Fruit fly (Drosophila melanogaster): ENCODE results near the gene CG11322.
A peak's percentile ranks its signal among the peaks of the same experiment; 100 is the strongest.

CG11322 gene

DNA sequence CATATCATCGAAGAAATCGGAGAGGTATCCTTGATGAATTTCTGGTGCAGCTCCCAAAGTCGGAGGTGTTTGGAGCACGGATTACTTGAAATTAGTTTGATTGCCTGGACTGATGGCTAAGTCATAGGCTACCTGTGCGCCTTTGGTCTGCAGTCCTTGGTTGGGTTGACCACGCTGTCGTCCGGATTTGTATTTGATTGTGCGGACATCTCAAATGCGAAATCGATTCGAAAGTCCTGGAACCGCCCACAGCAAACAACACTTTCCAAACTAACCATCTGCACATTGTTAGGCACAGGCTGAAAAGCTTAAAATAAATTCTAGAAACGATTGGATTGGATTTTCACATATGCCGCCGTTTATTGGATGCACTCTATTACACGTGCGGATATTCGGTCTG is at the start of gene CG11322:
CG11322 (minus strand) TSS at position 101 of the 400 bp plus-strand sequence.
- TF ChIP-seq ewg (GFP tag; optimal IDR thresholded peaks at IDR 0.05) (no peak), CG13624 (GFP tag; optimal IDR thresholded peaks at IDR 0.05) (no peak), Kr (GFP tag; optimal IDR thresholded peaks at IDR 0.05) (no peak), CG31388 (GFP tag; optimal IDR thresholded peaks at IDR 0.05) (no peak), CG2116 (GFP tag; optimal IDR thresholded peaks at IDR 0.05) (no peak), br (optimal IDR thresholded peaks at IDR 0.05) (no peak), PHDP (tag; optimal IDR thresholded peaks at IDR 0.05) (no peak), Fer2 (tag; optimal IDR thresholded peaks at IDR 0.05) (no peak), CG13123 (GFP tag; optimal IDR thresholded peaks at IDR 0.05) (no peak), ato (GFP tag; IDR thresholded peaks at IDR 0.05; ENCODE audit: partially characterized antibody) (no peak), CG4424 (GFP tag; optimal IDR thresholded peaks at IDR 0.05) (no peak), CG4707 (GFP tag; optimal IDR thresholded peaks at IDR 0.05) (no peak), crol (GFP tag; IDR thresholded peaks at IDR 0.05) (no peak), rib (GFP tag; IDR thresholded peaks at IDR 0.05) (no peak), Taf1 (GFP tag; IDR thresholded peaks at IDR 0.05) (no peak), Ada2b (GFP tag; IDR thresholded peaks at IDR 0.05) (no peak), CG10366 (GFP tag; IDR thresholded peaks at IDR 0.05) (no peak), CrebB (tag; optimal IDR thresholded peaks at IDR 0.05) (no peak), CG14050 (GFP tag; IDR thresholded peaks at IDR 0.05) (no peak)

DNA sequence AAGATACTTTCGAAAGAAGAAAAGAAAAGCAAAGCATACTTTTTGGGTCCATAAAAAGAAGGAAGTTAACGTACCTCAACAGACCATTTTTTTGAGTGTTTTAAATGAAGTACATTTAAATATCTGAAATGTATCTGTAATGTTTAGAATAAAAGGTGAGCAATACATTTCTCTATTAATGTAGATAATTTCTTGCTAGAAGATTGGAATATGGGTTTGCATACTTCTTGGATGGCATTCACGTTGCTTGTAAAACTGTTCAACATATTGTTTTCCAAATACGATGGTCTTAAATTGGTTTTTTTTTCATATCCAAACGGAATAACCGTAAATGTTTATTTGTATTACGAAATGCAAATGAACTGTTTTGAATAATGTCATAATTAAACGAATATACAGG is 46.4 kb upstream of the CG11322 start, which contains the start of gene CG17375:
CG17375 (minus strand) TSS at position 10 of the 400 bp plus-strand sequence.
- TF ChIP-seq CG6654 (GFP tag; optimal IDR thresholded peaks at IDR 0.05): peak; percentile 92
- peak in 1 of 2 experiments; percentile 39 for TF ChIP-seq prd (optimal IDR thresholded peaks at IDR 0.05)
- TF ChIP-seq prd (GFP tag; IDR thresholded peaks at IDR 0.05): no peak
- no peak for TF ChIP-seq usp (GFP tag; optimal IDR thresholded peaks at IDR 0.05)

DNA sequence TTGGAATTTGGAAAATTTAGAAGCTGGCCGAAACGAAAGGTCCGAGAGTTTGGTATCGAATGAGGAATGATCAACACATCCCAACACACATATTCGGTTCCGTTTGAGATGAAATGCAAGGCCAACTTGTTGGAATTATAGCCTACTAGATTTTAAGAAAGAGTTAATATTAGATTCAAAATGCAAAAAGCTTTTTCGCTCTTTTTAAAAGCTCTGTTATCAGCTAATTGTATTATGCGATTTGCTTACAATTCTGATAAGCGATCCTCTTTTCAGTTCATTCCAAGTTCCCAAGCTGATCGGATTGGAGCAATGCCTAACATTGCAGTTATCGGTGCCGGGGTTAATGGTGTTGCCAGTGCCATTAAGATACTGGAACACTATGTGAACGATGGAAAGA is 43.3 kb upstream of the CG11322 start, which contains the start of the genes CG17377 and Daao2:
CG17377 (minus strand) TSS at position 101 of the 400 bp plus-strand sequence.
Daao2 (plus strand) TSS at position 272 of the 400 bp plus-strand sequence.
- no peak for TF ChIP-seq ham (GFP tag; IDR thresholded peaks at IDR 0.05)
- no peak for TF ChIP-seq ssp (GFP tag; IDR thresholded peaks at IDR 0.05)
- TF ChIP-seq CG8290 (GFP tag; optimal IDR thresholded peaks at IDR 0.05): no peak
- no peak for TF ChIP-seq CG8290 (tag; optimal IDR thresholded peaks at IDR 0.05)
- TF ChIP-seq CG4424 (GFP tag; optimal IDR thresholded peaks at IDR 0.05): no peak
- no peak for TF ChIP-seq CG10959 (GFP tag; IDR thresholded peaks at IDR 0.05)
- TF ChIP-seq Aef1 (GFP tag; IDR thresholded peaks at IDR 0.05): no peak
- no peak for TF ChIP-seq pita (GFP tag; optimal IDR thresholded peaks at IDR 0.05)
- TF ChIP-seq HLH54F (GFP tag; optimal IDR thresholded peaks at IDR 0.05): no peak
- TF ChIP-seq CTCF (GFP tag; optimal IDR thresholded peaks at IDR 0.05): no peak
- no peak for TF ChIP-seq CG15479 (GFP tag; optimal IDR thresholded peaks at IDR 0.05)
- no peak for TF ChIP-seq CG6689 (GFP tag; IDR thresholded peaks at IDR 0.05)
- TF ChIP-seq wdn (GFP tag; IDR thresholded peaks at IDR 0.05): no peak
- no peak for TF ChIP-seq Abd-B (GFP tag; optimal IDR thresholded peaks at IDR 0.05)
- no peak for TF ChIP-seq Spps (tag; optimal IDR thresholded peaks at IDR 0.05)
- no peak for TF ChIP-seq CG18599 (GFP tag; optimal IDR thresholded peaks at IDR 0.05)
- no peak for TF ChIP-seq CG10267 (tag; optimal IDR thresholded peaks at IDR 0.05)
- no peak for TF ChIP-seq salm (tag; optimal IDR thresholded peaks at IDR 0.05)
- no peak for TF ChIP-seq ATbp (GFP tag; optimal IDR thresholded peaks at IDR 0.05)
- TF ChIP-seq CG4617 (GFP tag; optimal IDR thresholded peaks at IDR 0.05; ENCODE audit: borderline replicate concordance): no peak
- TF ChIP-seq CG9876 (GFP tag; optimal IDR thresholded peaks at IDR 0.05): no peak

Measured in whole organism, embryonic.